Worm (Caenorhabditis elegans) whole organism, L3 larva: ENCODE results near the gene T04A6.2.
A peak's percentile ranks its signal among the peaks of the same experiment; 100 is the strongest.

Source experiments
- R02D3.7 ChIP-seq: fragments of 150-350 bp; optimal IDR thresholded peaks from 2 replicates; lab custom pipeline; 2014; ENCODE audit warnings: missing biosample characterization, missing genetic modification characterization
- ZK546.5 ChIP-seq: sonication (generic microtip); optimal IDR thresholded peaks from 2 replicates; lab custom pipeline; 2017; ENCODE audit warnings: missing biosample characterization, missing genetic modification characterization
- ama-1 ChIP-seq: fragments of 150-350 bp; optimal IDR thresholded peaks from 2 replicates; lab custom pipeline; 2018
- ceh-16 ChIP-seq: sonication (generic microtip); optimal IDR thresholded peaks from 2 replicates; lab custom pipeline; 2017; ENCODE audit warnings: missing biosample characterization, missing genetic modification characterization
- ceh-82 ChIP-seq: fragments of 150-350 bp; optimal IDR thresholded peaks from 2 replicates; lab custom pipeline; 2014; ENCODE audit warnings: missing biosample characterization, missing genetic modification characterization
- daf-12 ChIP-seq: fragments of 150-350 bp; optimal IDR thresholded peaks from 2 replicates; lab custom pipeline; 2014; ENCODE audit warnings: missing biosample characterization, missing genetic modification reagents, missing genetic modification characterization
- egl-27 ChIP-seq: sonication (generic microtip); optimal IDR thresholded peaks from 4 replicates; lab custom pipeline; 2017; ENCODE audit warnings: missing biosample characterization, missing genetic modification reagents, missing genetic modification characterization
- egl-5 ChIP-seq: fragments of 150-350 bp; optimal IDR thresholded peaks from 2 replicates; lab custom pipeline; 2017; ENCODE audit warnings: missing biosample characterization, missing genetic modification reagents, missing genetic modification characterization, inconsistent platforms
- elt-1 ChIP-seq: fragments of 150-350 bp; optimal IDR thresholded peaks from 2 replicates; lab custom pipeline; 2014; ENCODE audit warnings: missing biosample characterization, missing genetic modification characterization
- elt-2 ChIP-seq: sonication (generic microtip); optimal IDR thresholded peaks from 2 replicates; lab custom pipeline; 2016; ENCODE audit warnings: missing genetic modification reagents, mild to moderate bottlenecking, missing genetic modification characterization, missing compliant biosample characterization
- eor-1 ChIP-seq, 2 experiments: fragments of 150-350 bp; optimal IDR thresholded peaks; 2 replicates each; lab custom pipeline; 2014 to 2018; ENCODE audit warnings: missing biosample characterization in 2 of 2, missing genetic modification characterization in 2 of 2
- fkh-10 ChIP-seq: sonication (generic microtip); optimal IDR thresholded peaks from 2 replicates; lab custom pipeline; 2017; ENCODE audit warnings: missing biosample characterization, missing genetic modification reagents, missing genetic modification characterization
- fos-1 ChIP-seq: fragments of 150-350 bp; optimal IDR thresholded peaks from 2 replicates; lab custom pipeline; 2014; ENCODE audit warnings: missing biosample characterization, missing genetic modification characterization
- hmg-11 ChIP-seq: sonication (generic microtip); optimal IDR thresholded peaks from 2 replicates; lab custom pipeline; 2016; ENCODE audit warnings: missing genetic modification characterization, missing compliant biosample characterization
- jun-1 ChIP-seq: fragments of 150-350 bp; optimal IDR thresholded peaks from 2 replicates; lab custom pipeline; 2014; ENCODE audit warnings: missing biosample characterization, missing genetic modification reagents, missing genetic modification characterization
- lin-15B ChIP-seq: fragments of 150-350 bp; optimal IDR thresholded peaks from 2 replicates; lab custom pipeline; 2014; ENCODE audit warnings: missing biosample characterization, missing genetic modification characterization
- lin-39 ChIP-seq: fragments of 150-350 bp; optimal IDR thresholded peaks from 2 replicates; lab custom pipeline; 2018; ENCODE audit warnings: missing biosample characterization, missing genetic modification reagents, missing genetic modification characterization
- lsy-12 ChIP-seq: sonication (generic microtip); optimal IDR thresholded peaks from 2 replicates; lab custom pipeline; 2016; ENCODE audit warnings: mild to moderate bottlenecking, missing genetic modification characterization, missing compliant biosample characterization
- mml-1 ChIP-seq: fragments of 150-350 bp; sonication (generic microtip); optimal IDR thresholded peaks from 3 replicates; lab custom pipeline; 2014; ENCODE audit warnings: missing biosample characterization, missing genetic modification characterization
- nfya-1 ChIP-seq: sonication (generic microtip); optimal IDR thresholded peaks from 2 replicates; lab custom pipeline; 2017; ENCODE audit warnings: missing genetic modification characterization, mild to moderate bottlenecking, missing compliant biosample characterization, antibody characterized with exemption, moderate library complexity; ENCODE audit not compliant: insufficient read depth
- nhr-12 ChIP-seq: fragments of 150-350 bp; optimal IDR thresholded peaks from 2 replicates; lab custom pipeline; 2014; ENCODE audit warnings: missing biosample characterization, missing genetic modification characterization
- nhr-237 ChIP-seq: fragments of 150-350 bp; optimal IDR thresholded peaks from 2 replicates; lab custom pipeline; 2014; ENCODE audit warnings: missing biosample characterization, missing genetic modification characterization
- nhr-25 ChIP-seq: sonication (generic microtip); optimal IDR thresholded peaks from 2 replicates; lab custom pipeline; 2017; ENCODE audit warnings: missing biosample characterization, missing genetic modification characterization
- nhr-28 ChIP-seq: fragments of 150-350 bp; optimal IDR thresholded peaks from 2 replicates; lab custom pipeline; 2014; ENCODE audit warnings: missing biosample characterization, missing genetic modification characterization
- nhr-43 ChIP-seq: sonication (generic microtip); optimal IDR thresholded peaks from 2 replicates; lab custom pipeline; 2016; ENCODE audit warnings: mild to moderate bottlenecking, missing genetic modification characterization, missing compliant biosample characterization; ENCODE audit not compliant: poor library complexity, severe bottlenecking
- nhr-76 ChIP-seq: fragments of 150-350 bp; sonication (generic microtip); optimal IDR thresholded peaks from 5 replicates; lab custom pipeline; 2014; ENCODE audit warnings: missing biosample characterization, missing genetic modification characterization
- pha-4 ChIP-seq: fragments of 150-350 bp; optimal IDR thresholded peaks from 2 replicates; lab custom pipeline; 2014; ENCODE audit warnings: missing biosample characterization, missing genetic modification reagents, missing genetic modification characterization
- pqm-1 ChIP-seq: fragments of 150-350 bp; optimal IDR thresholded peaks from 2 replicates; lab custom pipeline; 2017; ENCODE audit warnings: missing biosample characterization, missing genetic modification characterization, inconsistent platforms
- sea-2 ChIP-seq: fragments of 150-350 bp; sonication (generic microtip); optimal IDR thresholded peaks from 4 replicates; lab custom pipeline; 2014; ENCODE audit warnings: missing biosample characterization, missing genetic modification reagents, missing genetic modification characterization
- skn-1 ChIP-seq: fragments of 150-350 bp; optimal IDR thresholded peaks from 2 replicates; lab custom pipeline; 2014; ENCODE audit warnings: missing biosample characterization, missing genetic modification characterization
- snpc-4 ChIP-seq: fragments of 150-350 bp; optimal IDR thresholded peaks from 2 replicates; lab custom pipeline; 2014; ENCODE audit warnings: missing biosample characterization, missing genetic modification characterization
- unc-39 ChIP-seq: sonication (generic microtip); optimal IDR thresholded peaks from 4 replicates; lab custom pipeline; 2017; ENCODE audit warnings: missing biosample characterization, missing genetic modification characterization
- unc-62 ChIP-seq: fragments of 150-350 bp; sonication (generic microtip); optimal IDR thresholded peaks from 4 replicates; lab custom pipeline; 2014; ENCODE audit warnings: missing biosample characterization, missing genetic modification reagents, missing genetic modification characterization
- zag-1 ChIP-seq: fragments of 150-350 bp; optimal IDR thresholded peaks from 2 replicates; lab custom pipeline; 2014; ENCODE audit warnings: missing biosample characterization, missing genetic modification characterization
- ztf-4 ChIP-seq: fragments of 150-350 bp; optimal IDR thresholded peaks from 2 replicates; lab custom pipeline; 2014; ENCODE audit warnings: missing biosample characterization, missing genetic modification characterization

The T04A6.2 gene

ce11 chrIII:7655932-7656331, 41.3 kb downstream of the T04A6.2 start, which contains the start of gene baz-2:
Gene baz-2, minus strand, starts transcription at chrIII:7656032.
- TF ChIP-seq R02D3.7 (tag; lab: Kevin White, UChicago): no peak
- TF ChIP-seq fkh-10 (GFP tag; lab: Kevin White, UChicago): no peak
- TF ChIP-seq elt-1 (tag; lab: Kevin White, UChicago): no peak
- TF ChIP-seq lsy-12 (tag; lab: Kevin White, UChicago): no peak
- TF ChIP-seq ZK546.5 (tag; lab: Kevin White, UChicago): no peak
- no peak for TF ChIP-seq nhr-237 (tag; lab: Kevin White, UChicago)
- TF ChIP-seq lin-39 (tag; lab: Kevin White, UChicago): no peak
- no peak for TF ChIP-seq jun-1 (tag; lab: Kevin White, UChicago)
- no peak for TF ChIP-seq ceh-16
- TF ChIP-seq skn-1: no peak
- no peak for TF ChIP-seq eor-1 (tag; optimal IDR thresholded peaks at IDR 0.05; lab: Kevin White, UChicago)
- TF ChIP-seq hmg-11 (tag; lab: Kevin White, UChicago): no peak

- TF ChIP-seq ama-1 (lab: Kevin White, UChicago) (no peak), snpc-4 (tag; lab: Kevin White, UChicago) (no peak), elt-2 (tag; lab: Kevin White, UChicago) (no peak), pqm-1 (no peak), sea-2 (GFP tag; lab: Kevin White, UChicago) (no peak), lin-39 (tag; lab: Kevin White, UChicago) (no peak), zag-1 (no peak), nhr-237 (tag; lab: Kevin White, UChicago) (no peak), ceh-16 (no peak), nhr-25 (no peak), egl-27 (no peak), ztf-4 (no peak), ZK546.5 (tag; lab: Kevin White, UChicago) (no peak), unc-39 (tag; lab: Kevin White, UChicago) (no peak), nhr-43 (tag; lab: Kevin White, UChicago) (no peak), nhr-12 (no peak)
Observed at ce11 chrIII:7656474-7656873, 41.8 kb downstream of the T04A6.2 start, which contains the start of gene ZK783.7. Gene ZK783.7, plus strand, starts transcription at chrIII:7656719.

- no peak for TF ChIP-seq fkh-10 (GFP tag; lab: Kevin White, UChicago)
- TF ChIP-seq lin-39 (tag; lab: Kevin White, UChicago): peak; percentile 92
- no peak for TF ChIP-seq nhr-12
- no peak for TF ChIP-seq unc-39 (tag; lab: Kevin White, UChicago)
- peak; percentile 19 for TF ChIP-seq lin-15B (tag; lab: Kevin White, UChicago)
- TF ChIP-seq snpc-4 (tag; lab: Kevin White, UChicago): peak; percentile 69
- TF ChIP-seq mml-1 (tag; lab: Kevin White, UChicago): no peak
- TF ChIP-seq hmg-11 (tag; lab: Kevin White, UChicago): peak; percentile 69
- peak; percentile 71 for TF ChIP-seq nfya-1 (tag; lab: Kevin White, UChicago)
- TF ChIP-seq unc-62 (GFP tag; lab: Kevin White, UChicago): peak; percentile 15
- peak; percentile 53 for TF ChIP-seq egl-5 (tag; lab: Kevin White, UChicago)
Observed at ce11 chrIII:7659440-7659839, 44.8 kb downstream of the T04A6.2 start.

- no peak for TF ChIP-seq pha-4 (tag; lab: Kevin White, UChicago)
- TF ChIP-seq hmg-11 (tag; lab: Kevin White, UChicago): no peak
- no peak for TF ChIP-seq ztf-4
- no peak for TF ChIP-seq jun-1 (tag; lab: Kevin White, UChicago)
- no peak for TF ChIP-seq sea-2 (GFP tag; lab: Kevin White, UChicago)
- TF ChIP-seq nhr-28 (tag; lab: Kevin White, UChicago): no peak
- no peak for TF ChIP-seq ZK546.5 (tag; lab: Kevin White, UChicago)
- TF ChIP-seq fos-1: no peak
- TF ChIP-seq nfya-1 (tag; lab: Kevin White, UChicago): no peak
- no peak for TF ChIP-seq mml-1 (tag; lab: Kevin White, UChicago)
- no peak for TF ChIP-seq lin-39 (tag; lab: Kevin White, UChicago)
- no peak for TF ChIP-seq ama-1 (lab: Kevin White, UChicago)
- TF ChIP-seq unc-39 (tag; lab: Kevin White, UChicago): no peak
- TF ChIP-seq, all 47 proteins: peak for 0
Observed at ce11 chrIII:7661162-7661561, 46.5 kb downstream of the T04A6.2 start.

- TF ChIP-seq nhr-237 (tag; lab: Kevin White, UChicago) (no peak), ceh-16 (no peak), skn-1 (no peak), elt-1 (tag; lab: Kevin White, UChicago) (no peak), nhr-76 (tag; lab: Kevin White, UChicago) (no peak), lin-15B (tag; lab: Kevin White, UChicago) (no peak), eor-1 (tag; optimal IDR thresholded peaks at IDR 0.05; lab: Kevin White, UChicago) (no peak), sea-2 (GFP tag; lab: Kevin White, UChicago) (no peak), ceh-82 (tag; lab: Kevin White, UChicago) (no peak), fos-1 (no peak), ama-1 (lab: Kevin White, UChicago) (no peak), nhr-25 (no peak), daf-12 (tag; lab: Kevin White, UChicago) (no peak), nhr-12 (no peak)
- TF ChIP-seq, all 47 proteins: peak for 0
Observed at ce11 chrIII:7661978-7662377, 47.3 kb downstream of the T04A6.2 start, which contains the start of gene lido-18. Gene lido-18, plus strand, starts transcription at chrIII:7662278.
